Worm (Caenorhabditis elegans) whole organism, L4 larva: ENCODE measurements around the gene F11A5.16.

Experiments used
- F26F4.8 ChIP-seq: fragments of 200-800 bp; sonication (Bioruptor generic); conservative IDR thresholded peaks from 2 replicates; pipeline ENCODE4 v1.3.6; 2022; ENCODE audit warnings: missing genetic modification characterization, missing compliant biosample characterization
- R02D3.7 ChIP-seq: fragments of 150-350 bp; sonication (generic microtip); optimal IDR thresholded peaks from 3 replicates; lab custom pipeline; 2014; ENCODE audit warnings: missing biosample characterization, missing genetic modification characterization
- T20F7.1 ChIP-seq: fragments of 200-800 bp; sonication (Bioruptor generic); optimal IDR thresholded peaks from 2 replicates; lab custom pipeline; 2018; ENCODE audit warnings: mild to moderate bottlenecking, missing genetic modification characterization, missing compliant biosample characterization
- aly-2 ChIP-seq: sonication (generic microtip); optimal IDR thresholded peaks from 2 replicates; lab custom pipeline; 2018; ENCODE audit warnings: missing biosample characterization, missing genetic modification characterization
- ceh-82 ChIP-seq: sonication (generic microtip); optimal IDR thresholded peaks from 2 replicates; lab custom pipeline; 2017; ENCODE audit warnings: missing biosample characterization, missing genetic modification characterization
- egl-27 ChIP-seq: sonication (generic microtip); optimal IDR thresholded peaks from 3 replicates; lab custom pipeline; 2017; ENCODE audit warnings: missing biosample characterization, missing genetic modification reagents, missing genetic modification characterization
- fos-1 ChIP-seq: fragments of 150-350 bp; optimal IDR thresholded peaks from 2 replicates; lab custom pipeline; 2014; ENCODE audit warnings: missing biosample characterization, missing genetic modification characterization
- lin-39 ChIP-seq: fragments of 150-350 bp; optimal IDR thresholded peaks from 2 replicates; lab custom pipeline; 2014; ENCODE audit warnings: missing biosample characterization, missing genetic modification reagents, missing genetic modification characterization
- nhr-102 ChIP-seq: sonication (generic microtip); optimal IDR thresholded peaks from 2 replicates; lab custom pipeline; 2016; ENCODE audit warnings: mild to moderate bottlenecking, missing genetic modification characterization, moderate library complexity, missing compliant biosample characterization
- nhr-11 ChIP-seq: fragments of 150-350 bp; optimal IDR thresholded peaks from 2 replicates; lab custom pipeline; 2014; ENCODE audit warnings: missing biosample characterization, missing genetic modification characterization
- nhr-237 ChIP-seq: sonication (generic microtip); optimal IDR thresholded peaks from 2 replicates; lab custom pipeline; 2017; ENCODE audit warnings: missing biosample characterization, missing genetic modification characterization
- pqm-1 ChIP-seq: sonication (generic microtip); optimal IDR thresholded peaks from 2 replicates; lab custom pipeline; 2017; ENCODE audit warnings: missing biosample characterization, missing genetic modification characterization
- sdz-12 ChIP-seq: fragments of 200-800 bp; sonication (Bioruptor generic); optimal IDR thresholded peaks from 2 replicates; lab custom pipeline; 2018; ENCODE audit warnings: mild to moderate bottlenecking, missing genetic modification characterization, missing compliant biosample characterization
- snpc-4 ChIP-seq: fragments of 150-350 bp; optimal IDR thresholded peaks from 2 replicates; lab custom pipeline; 2014; ENCODE audit warnings: missing biosample characterization, missing genetic modification characterization

DNA sequence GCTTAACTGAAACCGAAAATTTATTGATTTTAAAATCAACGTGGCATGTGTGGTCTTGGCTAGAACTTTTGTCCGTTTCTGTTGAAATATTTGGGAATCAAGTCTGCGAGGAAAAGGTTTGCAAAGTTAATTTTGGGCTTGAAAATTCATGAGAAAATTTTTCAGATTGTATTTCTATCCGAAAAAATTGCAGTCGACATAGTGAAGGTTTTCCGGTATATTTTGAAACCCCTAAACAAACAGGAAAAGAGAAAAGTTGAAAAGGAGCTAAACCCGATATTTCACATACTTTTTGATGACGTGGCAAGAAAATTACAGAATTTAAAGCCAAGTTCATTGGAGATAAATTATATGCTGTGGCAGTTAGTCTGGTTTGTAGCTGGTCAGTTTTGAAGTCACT is 48.9 kb downstream of the F11A5.16 start, which contains the start of gene nhr-127:
- TF ChIP-seq egl-27 (tag; lab: Kevin White, UChicago) (no peak), sdz-12 (GFP tag; lab: Kevin White, UChicago) (no peak), nhr-237 (no peak), lin-39 (tag; lab: Kevin White, UChicago) (no peak), nhr-11 (tag; lab: Kevin White, UChicago) (no peak), T20F7.1 (GFP tag; lab: Kevin White, UChicago) (no peak), aly-2 (tag; lab: Kevin White, UChicago) (no peak), ceh-82 (no peak), nhr-102 (tag; lab: Kevin White, UChicago) (no peak), fos-1 (tag; lab: Kevin White, UChicago) (no peak), pqm-1 (tag; lab: Kevin White, UChicago) (no peak), F26F4.8 (GFP tag; lab: Robert Waterston, UW) (no peak), snpc-4 (no peak), R02D3.7 (tag; lab: Kevin White, UChicago) (no peak)
